Worm (Caenorhabditis elegans) whole organism, early embryonic: ENCODE results near the gene C05D2.8.

Experiments used
- ceh-13 ChIP-seq: fragments of 200-800 bp; sonication (Bioruptor generic); optimal IDR thresholded peaks from 2 replicates; lab custom pipeline; 2018; ENCODE audit warnings: mild to moderate bottlenecking, missing genetic modification characterization, missing compliant biosample characterization
- flt-1 ChIP-seq: fragments of 200-800 bp; sonication (Bioruptor generic); IDR thresholded peaks from 2 replicates; pipeline ENCODE4 v1.3.6; 2022; ENCODE audit warnings: missing genetic modification characterization, missing compliant biosample characterization

DNA sequence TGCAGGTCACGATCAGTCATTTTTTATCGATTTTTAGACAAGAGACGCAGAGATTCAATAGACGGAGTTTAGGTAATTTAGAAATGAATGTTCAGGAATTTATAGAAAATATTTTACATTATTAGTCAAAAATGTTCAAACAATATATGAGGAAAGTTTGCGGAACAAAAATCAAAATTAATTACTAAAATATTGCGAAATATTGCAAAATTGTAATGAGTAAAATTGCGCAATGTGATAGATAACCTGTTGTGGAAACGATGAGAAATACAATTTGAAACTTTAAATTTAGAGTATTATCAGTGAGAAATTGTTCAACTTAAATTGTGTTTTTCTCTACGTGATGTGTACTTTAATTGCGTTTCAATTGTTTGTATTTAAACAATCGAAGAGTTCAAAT, 29.1 kb downstream of the C05D2.8 start, which contains the start of gene F56D2.5:
- TF ChIP-seq ceh-13 (GFP tag; lab: Kevin White, UChicago) (no peak), flt-1 (GFP tag; lab: Robert Waterston, UW) (no peak)
